Worm (Caenorhabditis elegans) whole organism, mixed stage, embryonic: ENCODE results near the gene ears-2.

Experiments used
- ceh-83 ChIP-seq: fragments of 200-800 bp; sonication (Bioruptor generic); optimal IDR thresholded peaks from 2 replicates; lab custom pipeline; 2018; ENCODE audit warnings: mild to moderate bottlenecking, missing genetic modification characterization, missing compliant biosample characterization
- cnd-1 ChIP-seq: fragments of 200-800 bp; sonication (Bioruptor generic); optimal IDR thresholded peaks from 2 replicates; lab custom pipeline; 2018; ENCODE audit warnings: mild to moderate bottlenecking, missing genetic modification characterization, missing compliant biosample characterization
- lin-13 ChIP-seq: fragments of 150-350 bp; optimal IDR thresholded peaks from 2 replicates; lab custom pipeline; 2014; ENCODE audit warnings: missing biosample characterization, missing genetic modification characterization
- lsy-2 ChIP-seq: fragments of 150-350 bp; optimal IDR thresholded peaks from 2 replicates; lab custom pipeline; 2014; ENCODE audit warnings: missing biosample characterization, missing genetic modification characterization
- mep-1 ChIP-seq: fragments of 150-350 bp; optimal IDR thresholded peaks from 2 replicates; lab custom pipeline; 2017; ENCODE audit warnings: missing biosample characterization, missing genetic modification reagents, missing genetic modification characterization, inconsistent platforms
- nhr-12 ChIP-seq: fragments of 150-350 bp; optimal IDR thresholded peaks from 2 replicates; lab custom pipeline; 2014; ENCODE audit warnings: missing biosample characterization, missing genetic modification characterization
- nhr-28 ChIP-seq: fragments of 150-350 bp; optimal IDR thresholded peaks from 2 replicates; lab custom pipeline; 2014; ENCODE audit warnings: missing biosample characterization, missing genetic modification characterization
- snpc-4 ChIP-seq: fragments of 150-350 bp; optimal IDR thresholded peaks from 2 replicates; lab custom pipeline; 2014; ENCODE audit warnings: missing biosample characterization, missing genetic modification characterization
- sptf-1 ChIP-seq: sonication (generic microtip); optimal IDR thresholded peaks from 2 replicates; lab custom pipeline; 2017; ENCODE audit warnings: mild to moderate bottlenecking, missing genetic modification characterization, moderate library complexity, missing compliant biosample characterization
- unc-39 ChIP-seq: fragments of 150-350 bp; optimal IDR thresholded peaks from 2 replicates; lab custom pipeline; 2014; ENCODE audit warnings: missing biosample characterization, missing genetic modification characterization
- zip-8 ChIP-seq: fragments of 150-350 bp; optimal IDR thresholded peaks from 2 replicates; lab custom pipeline; 2014; ENCODE audit warnings: missing biosample characterization, missing genetic modification characterization
- ztf-11 ChIP-seq: fragments of 150-350 bp; optimal IDR thresholded peaks from 2 replicates; lab custom pipeline; 2014; ENCODE audit warnings: missing biosample characterization, missing genetic modification characterization

DNA sequence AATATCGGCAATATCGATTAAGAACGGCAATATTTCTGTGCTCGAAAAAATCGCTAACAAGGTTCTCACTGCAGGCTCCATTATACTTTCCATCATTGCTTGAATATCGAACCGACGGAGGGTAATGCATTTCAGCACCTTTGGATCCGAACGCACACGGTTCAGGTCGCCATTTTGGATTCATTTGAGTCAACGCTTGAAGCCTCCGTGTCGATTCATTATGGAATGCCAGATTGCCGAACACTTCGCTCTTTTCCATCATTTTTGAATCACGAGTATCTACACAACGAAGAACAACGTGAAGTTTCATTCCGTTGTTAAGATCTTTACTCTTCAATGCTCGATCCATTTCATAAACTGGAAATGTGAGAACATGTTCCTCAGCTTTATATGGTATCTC is 31.8 kb upstream of the ears-2 start:
- TF ChIP-seq nhr-28 (no peak), ztf-11 (no peak), unc-39 (tag; lab: Kevin White, UChicago) (no peak), lin-13 (tag; lab: Kevin White, UChicago) (no peak), sptf-1 (tag; lab: Kevin White, UChicago) (no peak), ceh-83 (no peak), nhr-12 (no peak), zip-8 (tag; lab: Kevin White, UChicago) (no peak), lsy-2 (tag; lab: Kevin White, UChicago) (no peak), snpc-4 (tag; lab: Kevin White, UChicago) (no peak), mep-1 (tag; lab: Kevin White, UChicago) (no peak), cnd-1 (no peak)
